Worm (Caenorhabditis elegans): ENCODE results near the gene aaim-1.

ce11 chrX:6551073-6551652 is 11.1 kb downstream of the aaim-1 start:
- TF ChIP-seq aha-1 (tag; optimal IDR thresholded peaks at IDR 0.05): no peak
- no peak for TF ChIP-seq lin-15B (tag; optimal IDR thresholded peaks at IDR 0.05)
- no peak for TF ChIP-seq lin-13 (GFP tag; optimal IDR thresholded peaks at IDR 0.05)

Measured in whole organism, L1 larva.